Worm (Caenorhabditis elegans) whole organism, L1 larva: Measurements from ENCODE around the gene lgc-13.

Experiments
- C34B4.2 ChIP-seq: sonication (generic microtip); optimal IDR thresholded peaks from 2 replicates; lab custom pipeline; 2017; ENCODE audit warnings: mild to moderate bottlenecking, missing genetic modification characterization, missing compliant biosample characterization
- F16B12.6 ChIP-seq: fragments of 150-350 bp; optimal IDR thresholded peaks from 2 replicates; lab custom pipeline; 2014; ENCODE audit warnings: missing biosample characterization, missing genetic modification characterization
- alr-1 ChIP-seq: fragments of 200-800 bp; sonication (Bioruptor generic); optimal IDR thresholded peaks from 2 replicates; lab custom pipeline; 2018; ENCODE audit warnings: borderline replicate concordance, mild to moderate bottlenecking, missing genetic modification characterization, missing compliant biosample characterization
- blmp-1 ChIP-seq: fragments of 150-350 bp; optimal IDR thresholded peaks from 2 replicates; lab custom pipeline; 2014; ENCODE audit warnings: missing biosample characterization, missing genetic modification characterization
- ceh-8 ChIP-seq: fragments of 200-800 bp; sonication (Bioruptor generic); optimal IDR thresholded peaks from 2 replicates; lab custom pipeline; 2018; ENCODE audit warnings: mild to moderate bottlenecking, missing genetic modification characterization, moderate library complexity, missing compliant biosample characterization
- egl-27 ChIP-seq, 2 experiments: fragments of 150-350 bp in 1 of 2; sonication (generic microtip); optimal IDR thresholded peaks; 3 replicates each; lab custom pipeline; 2017 to 2018; ENCODE audit warnings: missing biosample characterization in 2 of 2, missing genetic modification characterization in 2 of 2, missing genetic modification reagents in 2 of 2
- elt-3 ChIP-seq, 6 experiments: fragments of 150-350 bp in 1 of 6; sonication (generic microtip); optimal IDR thresholded peaks; 2 replicates each; lab custom pipeline; 2017 to 2018; ENCODE audit warnings: missing biosample characterization in 6 of 6, missing genetic modification characterization in 6 of 6, inconsistent platforms in 1 of 6
- fkh-10 ChIP-seq: sonication (generic microtip); optimal IDR thresholded peaks from 2 replicates; lab custom pipeline; 2017; ENCODE audit warnings: missing biosample characterization, missing genetic modification reagents, missing genetic modification characterization
- fos-1 ChIP-seq: fragments of 150-350 bp; optimal IDR thresholded peaks from 2 replicates; lab custom pipeline; 2014; ENCODE audit warnings: missing biosample characterization, missing genetic modification characterization
- grh-1 ChIP-seq: fragments of 200-800 bp; sonication (Bioruptor generic); IDR thresholded peaks from 2 replicates; pipeline ENCODE4 v1.3.6; 2022; ENCODE audit warnings: missing genetic modification reagents, missing genetic modification characterization, missing compliant biosample characterization
- lin-14 ChIP-seq: fragments of 200-800 bp; sonication (Bioruptor generic); optimal IDR thresholded peaks from 2 replicates; lab custom pipeline; 2018; ENCODE audit warnings: mild to moderate bottlenecking, missing genetic modification characterization, moderate library complexity, missing compliant biosample characterization
- lin-39 ChIP-seq: fragments of 150-350 bp; optimal IDR thresholded peaks from 2 replicates; lab custom pipeline; 2014; ENCODE audit warnings: missing biosample characterization, missing genetic modification reagents, missing genetic modification characterization
- lir-3 ChIP-seq: sonication (generic microtip); optimal IDR thresholded peaks from 2 replicates; lab custom pipeline; 2016; ENCODE audit warnings: mild to moderate bottlenecking, missing genetic modification characterization, moderate library complexity, missing compliant biosample characterization; ENCODE audit not compliant: poor library complexity
- mdl-1 ChIP-seq, 2 experiments: fragments of 150-350 bp; optimal IDR thresholded peaks; 2 replicates each; lab custom pipeline; 2014 to 2017; ENCODE audit warnings: missing biosample characterization in 2 of 2, missing genetic modification characterization in 2 of 2, inconsistent platforms in 1 of 2
- mep-1 ChIP-seq: fragments of 150-350 bp; optimal IDR thresholded peaks from 2 replicates; lab custom pipeline; 2014; ENCODE audit warnings: missing biosample characterization, missing genetic modification characterization
- nhr-19 ChIP-seq: fragments of 200-800 bp; sonication (Bioruptor generic); conservative IDR thresholded peaks from 2 replicates; pipeline ENCODE4 v1.3.6; 2022; ENCODE audit warnings: missing genetic modification characterization, missing compliant biosample characterization
- nhr-20 ChIP-seq: sonication (generic microtip); optimal IDR thresholded peaks from 2 replicates; lab custom pipeline; 2016; ENCODE audit warnings: mild to moderate bottlenecking, missing genetic modification characterization, missing compliant biosample characterization
- nhr-237 ChIP-seq: fragments of 150-350 bp; optimal IDR thresholded peaks from 2 replicates; lab custom pipeline; 2014; ENCODE audit warnings: missing biosample characterization, missing genetic modification characterization
- nhr-28 ChIP-seq: fragments of 150-350 bp; optimal IDR thresholded peaks from 2 replicates; lab custom pipeline; 2014; ENCODE audit warnings: missing biosample characterization, missing genetic modification characterization
- nhr-76 ChIP-seq: sonication (generic microtip); optimal IDR thresholded peaks from 2 replicates; lab custom pipeline; 2017; ENCODE audit warnings: missing biosample characterization, missing genetic modification characterization
- nhr-77 ChIP-seq: fragments of 150-350 bp; optimal IDR thresholded peaks from 2 replicates; lab custom pipeline; 2014; ENCODE audit warnings: missing biosample characterization, missing genetic modification characterization
- nhr-85 ChIP-seq: sonication (generic microtip); peaks from one replicate; lab custom pipeline; 2016; ENCODE audit warnings: missing genetic modification characterization, inconsistent platforms, missing compliant biosample characterization
- pax-3 ChIP-seq: fragments of 200-800 bp; sonication (Bioruptor generic); optimal IDR thresholded peaks from 2 replicates; lab custom pipeline; 2018; ENCODE audit warnings: mild to moderate bottlenecking, missing genetic modification characterization, moderate library complexity, missing compliant biosample characterization
- rnt-1 ChIP-seq: sonication (generic microtip); optimal IDR thresholded peaks from 2 replicates; lab custom pipeline; 2016; ENCODE audit warnings: mild to moderate bottlenecking, missing genetic modification characterization, moderate library complexity, missing compliant biosample characterization
- skn-1 ChIP-seq: fragments of 150-350 bp; optimal IDR thresholded peaks from 2 replicates; lab custom pipeline; 2014; ENCODE audit warnings: missing biosample characterization, missing genetic modification characterization
- snpc-4 ChIP-seq: fragments of 150-350 bp; optimal IDR thresholded peaks from 2 replicates; lab custom pipeline; 2014; ENCODE audit warnings: missing biosample characterization, missing genetic modification characterization
- snu-23 ChIP-seq: sonication (generic microtip); optimal IDR thresholded peaks from 2 replicates; lab custom pipeline; 2016; ENCODE audit warnings: missing genetic modification characterization, missing compliant biosample characterization
- sox-4 ChIP-seq: sonication (generic microtip); optimal IDR thresholded peaks from 2 replicates; lab custom pipeline; 2016; ENCODE audit warnings: missing genetic modification characterization, missing compliant biosample characterization
- sptf-1 ChIP-seq: fragments of 150-350 bp; optimal IDR thresholded peaks from 2 replicates; lab custom pipeline; 2014; ENCODE audit warnings: missing biosample characterization, missing genetic modification characterization
- unc-130 ChIP-seq: fragments of 150-350 bp; optimal IDR thresholded peaks from 2 replicates; lab custom pipeline; 2017; ENCODE audit warnings: missing biosample characterization, missing genetic modification characterization, inconsistent platforms
- unc-30 ChIP-seq: sonication (generic microtip); optimal IDR thresholded peaks from 2 replicates; lab custom pipeline; 2017; ENCODE audit warnings: missing biosample characterization, missing genetic modification characterization
- unc-86 ChIP-seq: sonication (generic microtip); optimal IDR thresholded peaks from 2 replicates; lab custom pipeline; 2016; ENCODE audit warnings: missing genetic modification characterization, missing compliant biosample characterization
- xbp-1 ChIP-seq: sonication (generic microtip); optimal IDR thresholded peaks from 2 replicates; lab custom pipeline; 2016; ENCODE audit warnings: missing genetic modification characterization, missing compliant biosample characterization
- ztf-11 ChIP-seq, 2 experiments: sonication (generic microtip); optimal IDR thresholded peaks; 2 replicates each; lab custom pipeline; 2016 to 2017; ENCODE audit warnings: missing genetic modification characterization in 2 of 2, missing biosample characterization in 1 of 2, missing compliant biosample characterization in 1 of 2
- ztf-4 ChIP-seq: fragments of 150-350 bp; optimal IDR thresholded peaks from 2 replicates; lab custom pipeline; 2014; ENCODE audit warnings: missing biosample characterization, missing genetic modification characterization

Gene lgc-13

ce11 chrX:12160002-12160690 lies 51.2 kb downstream of the lgc-13 start, which contains the start of gene F57G12.2:
Gene F57G12.2, minus strand, starts transcription at chrX:12160052.
- TF ChIP-seq sptf-1: no peak
- TF ChIP-seq ztf-11 (tag; optimal IDR thresholded peaks at IDR 0.05; lab: Kevin White, UChicago): no peak
- no peak for TF ChIP-seq unc-30 (tag; lab: Kevin White, UChicago)
- TF ChIP-seq lin-14: no peak
- TF ChIP-seq snu-23: no peak
- TF ChIP-seq fkh-10 (GFP tag; lab: Kevin White, UChicago): no peak
- TF ChIP-seq lin-39 (tag; lab: Kevin White, UChicago): no peak
- TF ChIP-seq mep-1: no peak
- TF ChIP-seq sox-4 (tag; lab: Kevin White, UChicago): no peak
- TF ChIP-seq alr-1 (tag; lab: Kevin White, UChicago): no peak
- TF ChIP-seq nhr-28 (tag; lab: Kevin White, UChicago): no peak
- TF ChIP-seq fos-1 (tag; lab: Kevin White, UChicago): no peak
- TF ChIP-seq blmp-1: peak; percentile 54
- TF ChIP-seq grh-1 (GFP tag; lab: Robert Waterston, UW): peak; percentile 71; the same call in 1 of the 2 replicates
- TF ChIP-seq pax-3 (tag; lab: Kevin White, UChicago): no peak
- TF ChIP-seq unc-130: no peak
- TF ChIP-seq rnt-1: no peak
- TF ChIP-seq egl-27 (tag; optimal IDR thresholded peaks at IDR 0.05; lab: Kevin White, UChicago): no peak
- TF ChIP-seq lir-3 (tag; lab: Kevin White, UChicago): no peak
- no peak for TF ChIP-seq C34B4.2 (tag; lab: Kevin White, UChicago)
- TF ChIP-seq mdl-1 (tag; optimal IDR thresholded peaks at IDR 0.05; lab: Kevin White, UChicago): no peak
- no peak for TF ChIP-seq nhr-19
- TF ChIP-seq ceh-8: no peak
- no peak for TF ChIP-seq elt-3 (tag; optimal IDR thresholded peaks at IDR 0.05; lab: Kevin White, UChicago)
- TF ChIP-seq skn-1 (tag; lab: Kevin White, UChicago): no peak
- TF ChIP-seq nhr-77: no peak
- TF ChIP-seq nhr-20: no peak
- TF ChIP-seq snpc-4 (tag; lab: Kevin White, UChicago): no peak
- TF ChIP-seq nhr-85: peak; percentile 73
- TF ChIP-seq xbp-1 (tag; lab: Kevin White, UChicago): no peak
- no peak for TF ChIP-seq unc-86 (tag; lab: Kevin White, UChicago)
- TF ChIP-seq F16B12.6 (tag; lab: Kevin White, UChicago): no peak
- no peak for TF ChIP-seq nhr-237
- peak; percentile 24 for TF ChIP-seq ztf-4 (tag; lab: Kevin White, UChicago)
- no peak for TF ChIP-seq nhr-76 (tag; lab: Kevin White, UChicago)
